Worm (Caenorhabditis elegans): ENCODE measurements around the gene snb-1.

DNA sequence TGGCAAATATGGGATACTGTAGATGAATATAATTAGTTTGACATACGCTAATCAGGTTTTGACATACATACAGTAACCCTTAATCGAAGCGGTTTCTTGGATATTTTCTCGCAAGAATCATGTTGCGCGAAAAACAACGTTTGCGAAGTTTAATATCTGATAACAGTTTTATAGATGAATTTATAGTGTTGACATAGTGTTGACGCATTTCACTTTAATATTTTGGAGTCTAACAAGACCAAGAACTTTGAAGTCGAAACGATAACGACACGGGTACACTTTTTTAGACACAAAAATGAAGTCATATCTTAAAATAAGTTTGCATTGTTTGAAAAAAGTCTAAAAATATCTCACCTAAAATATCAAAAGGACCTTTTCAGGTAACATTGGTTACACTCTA, 40.0 kb downstream of the snb-1 start:
- no peak for TF ChIP-seq snpc-4 (tag; optimal IDR thresholded peaks at IDR 0.05)
- TF ChIP-seq nhr-28 (tag; optimal IDR thresholded peaks at IDR 0.05): no peak
- TF ChIP-seq mep-1 (tag; optimal IDR thresholded peaks at IDR 0.05): no peak
- TF ChIP-seq hlh-1 (tag; optimal IDR thresholded peaks at IDR 0.05): no peak
- TF ChIP-seq drap-1 (GFP tag; optimal IDR thresholded peaks at IDR 0.05): no peak
- no peak for TF ChIP-seq nhr-2 (tag; optimal IDR thresholded peaks at IDR 0.05)
- TF ChIP-seq ceh-39 (tag; optimal IDR thresholded peaks at IDR 0.05): no peak
- TF ChIP-seq pha-4 (tag; optimal IDR thresholded peaks at IDR 0.05): no peak
- no peak for TF ChIP-seq zip-8 (tag; optimal IDR thresholded peaks at IDR 0.05)
- no peak for TF ChIP-seq lin-13 (tag; optimal IDR thresholded peaks at IDR 0.05)
- TF ChIP-seq unc-39 (tag; optimal IDR thresholded peaks at IDR 0.05): no peak
- no peak for TF ChIP-seq unc-62 (GFP tag; optimal IDR thresholded peaks at IDR 0.05)

Measured in whole organism, mixed stage, embryonic.